Worm (Caenorhabditis elegans): ENCODE measurements around the gene T20D4.10.

- no peak for TF ChIP-seq lsy-2 (tag; optimal IDR thresholded peaks at IDR 0.05)
- TF ChIP-seq unc-62 (GFP tag; optimal IDR thresholded peaks at IDR 0.05), result no peak
- TF ChIP-seq nhr-28 (tag; optimal IDR thresholded peaks at IDR 0.05), result no peak
- TF ChIP-seq unc-39 (tag; optimal IDR thresholded peaks at IDR 0.05), result no peak
- no peak for TF ChIP-seq pha-4 (tag; optimal IDR thresholded peaks at IDR 0.05)
- no peak for TF ChIP-seq mep-1 (tag; optimal IDR thresholded peaks at IDR 0.05)
- no peak for TF ChIP-seq lin-13 (tag; optimal IDR thresholded peaks at IDR 0.05)
- TF ChIP-seq snpc-4 (tag; optimal IDR thresholded peaks at IDR 0.05), result no peak
- TF ChIP-seq blmp-1 (tag; optimal IDR thresholded peaks at IDR 0.05), result no peak
- no peak for TF ChIP-seq nhr-76 (tag; optimal IDR thresholded peaks at IDR 0.05)
- TF ChIP-seq drap-1 (GFP tag; optimal IDR thresholded peaks at IDR 0.05), result no peak
- no peak for TF ChIP-seq elt-1 (tag; optimal IDR thresholded peaks at IDR 0.05; ENCODE audit: borderline replicate concordance, insufficient read depth)
- TF ChIP-seq mab-5 (tag; optimal IDR thresholded peaks at IDR 0.05), result no peak
Observed at ce11 chrV:3408602-3409001, 8.6 kb downstream of the T20D4.10 start, which contains the start of gene T20D4.7.

Data from whole organism, mixed stage, embryonic.